Fruit fly (Drosophila melanogaster): ENCODE results near the gene CG16762.

Gene CG16762

dm6 chr3L:2456868-2457267 is 18.5 kb downstream of the CG16762 start (continued):
- no peak for TF ChIP-seq ind (GFP tag; optimal IDR thresholded peaks at IDR 0.05)
- TF ChIP-seq CG7786 (GFP tag; optimal IDR thresholded peaks at IDR 0.05) = no peak

dm6 chr3L:2446201-2446600 is 29.2 kb downstream of the CG16762 start:
- no peak for TF ChIP-seq gro (GFP tag; optimal IDR thresholded peaks at IDR 0.05)
- TF ChIP-seq CG2199 (GFP tag; IDR thresholded peaks at IDR 0.05) = no peak
- peak; percentile 86 for TF ChIP-seq CG12769 (tag; optimal IDR thresholded peaks at IDR 0.05)
- TF ChIP-seq sr (GFP tag; IDR thresholded peaks at IDR 0.05) = 0 out of 3 replicates have a peak, but pooled peaks have one; percentile 23
- no peak for TF ChIP-seq CG3407 (GFP tag; optimal IDR thresholded peaks at IDR 0.05)
- peak; percentile 82 for TF ChIP-seq sd (tag; optimal IDR thresholded peaks at IDR 0.05)
- peak; percentile 54 for TF ChIP-seq Med (GFP tag)

- TF ChIP-seq ab (GFP tag; optimal IDR thresholded peaks at IDR 0.05) (no peak), eyg (GFP tag; optimal IDR thresholded peaks at IDR 0.05) (no peak), YL-1 (GFP tag; optimal IDR thresholded peaks at IDR 0.05) (no peak), Dfd (GFP tag; optimal IDR thresholded peaks at IDR 0.05) (peak in 1 of 2 experiments; percentile 38), CG4360 (GFP tag; IDR thresholded peaks at IDR 0.05) (peak; percentile 38; the same call in 1 of the 2 replicates)
Observed at dm6 chr3L:2442330-2442729, 33.1 kb downstream of the CG16762 start.

dm6 chr3L:2441831-2442230 is 33.6 kb downstream of the CG16762 start:
- TF ChIP-seq cg (GFP tag; optimal IDR thresholded peaks at IDR 0.05) (no peak), HLHmδ (GFP tag; optimal IDR thresholded peaks at IDR 0.05) (no peak), CG14014 (GFP tag; IDR thresholded peaks at IDR 0.05) (no peak), Fer2 (tag; optimal IDR thresholded peaks at IDR 0.05) (no peak), CG33213 (GFP tag; optimal IDR thresholded peaks at IDR 0.05) (no peak), Asciz (GFP tag; optimal IDR thresholded peaks at IDR 0.05) (peak; percentile 1), ase (GFP tag; IDR thresholded peaks at IDR 0.05) (no peak), grn (GFP tag; optimal IDR thresholded peaks at IDR 0.05) (peak; percentile 63), fru (optimal IDR thresholded peaks at IDR 0.05) (no peak), exex (tag; optimal IDR thresholded peaks at IDR 0.05) (peak; percentile 66), HLH3B (GFP tag; IDR thresholded peaks at IDR 0.05) (no peak), CG8359 (GFP tag; optimal IDR thresholded peaks at IDR 0.05; ENCODE audit: borderline replicate concordance) (no peak), Dip2 (GFP tag; IDR thresholded peaks at IDR 0.05) (no peak), C15 (GFP tag; IDR thresholded peaks at IDR 0.05) (no peak), otp (GFP tag; IDR thresholded peaks at IDR 0.05) (no peak), CG7786 (GFP tag; optimal IDR thresholded peaks at IDR 0.05) (no peak), Mrtf (GFP tag; IDR thresholded peaks at IDR 0.05) (no peak), sens-2 (GFP tag; IDR thresholded peaks at IDR 0.05) (peak; percentile 45; the same call in 1 of the 2 replicates), sd (tag; optimal IDR thresholded peaks at IDR 0.05) (peak; percentile 28), CG33557 (GFP tag; optimal IDR thresholded peaks at IDR 0.05) (peak; percentile 6), CG15514 (GFP tag; optimal IDR thresholded peaks at IDR 0.05) (no peak), Awh (GFP tag; IDR thresholded peaks at IDR 0.05) (no peak), trh (GFP tag; optimal IDR thresholded peaks at IDR 0.05) (no peak)
